Fruit fly (Drosophila melanogaster) whole organism, prepupa: ENCODE measurements around the gene Trf.

Experiments
- Blimp-1 ChIP-seq: fragments of 200-800 bp; sonication (Bioruptor generic); optimal IDR thresholded peaks from 3 replicates; lab custom pipeline; 2017; ENCODE audit warnings: missing biosample characterization, missing genetic modification characterization, mild to moderate bottlenecking, moderate library complexity, missing genetic modification reagents
- CG10631 ChIP-seq: fragments of 200-800 bp; sonication (Bioruptor generic); optimal IDR thresholded peaks from 2 replicates; lab custom pipeline; 2016; ENCODE audit warnings: missing biosample characterization, missing genetic modification characterization
- CG10669 ChIP-seq: fragments of 200-800 bp; sonication (Bioruptor generic); optimal IDR thresholded peaks from 3 replicates; lab custom pipeline; 2018; ENCODE audit warnings: missing biosample characterization, mild to moderate bottlenecking, missing genetic modification characterization, moderate library complexity
- CG11762 ChIP-seq: fragments of 200-800 bp; sonication (Bioruptor generic); optimal IDR thresholded peaks from 3 replicates; lab custom pipeline; 2016; ENCODE audit warnings: missing biosample characterization, missing genetic modification characterization; ENCODE audit not compliant: insufficient read depth
- CG11902 ChIP-seq: fragments of 200-800 bp; sonication (Bioruptor generic); optimal IDR thresholded peaks from 3 replicates; lab custom pipeline; 2016; ENCODE audit warnings: missing biosample characterization, missing genetic modification characterization
- CG15336 ChIP-seq: fragments of 200-800 bp; sonication (Bioruptor generic); IDR thresholded peaks from 2 replicates; pipeline ENCODE4 v1.3.6; 2022; ENCODE audit warnings: missing biosample characterization, missing genetic modification characterization
- CG16779 ChIP-seq: fragments of 200-800 bp; sonication (Bioruptor generic); optimal IDR thresholded peaks from 3 replicates; lab custom pipeline; 2017; ENCODE audit warnings: missing biosample characterization, mild to moderate bottlenecking, missing genetic modification characterization
- CG3032 ChIP-seq: fragments of 200-800 bp; optimal IDR thresholded peaks from 2 replicates; lab custom pipeline; 2019; ENCODE audit warnings: missing biosample characterization, mild to moderate bottlenecking, missing genetic modification characterization, moderate library complexity
- CG31627 ChIP-seq: fragments of 200-800 bp; sonication (Bioruptor generic); optimal IDR thresholded peaks from 3 replicates; lab custom pipeline; 2016; ENCODE audit warnings: missing biosample characterization, missing genetic modification characterization
- CG32006 ChIP-seq: fragments of 200-800 bp; sonication (Bioruptor generic); optimal IDR thresholded peaks from 3 replicates; lab custom pipeline; 2017; ENCODE audit warnings: missing biosample characterization, mild to moderate bottlenecking, missing genetic modification characterization
- CG4318 ChIP-seq: fragments of 200-800 bp; sonication (Bioruptor generic); optimal IDR thresholded peaks from 3 replicates; lab custom pipeline; 2017; ENCODE audit warnings: missing biosample characterization, mild to moderate bottlenecking, missing genetic modification characterization
- CG6276 ChIP-seq: fragments of 200-800 bp; sonication (Bioruptor generic); optimal IDR thresholded peaks from 2 replicates; lab custom pipeline; 2017; ENCODE audit warnings: missing biosample characterization, mild to moderate bottlenecking, missing genetic modification characterization
- CG6792 ChIP-seq: fragments of 200-800 bp; sonication (Bioruptor generic); optimal IDR thresholded peaks from 3 replicates; lab custom pipeline; 2016; ENCODE audit warnings: missing biosample characterization, missing genetic modification characterization
- CG6808 ChIP-seq: fragments of 200-800 bp; sonication (Bioruptor generic); optimal IDR thresholded peaks from 3 replicates; lab custom pipeline; 2017; ENCODE audit warnings: missing biosample characterization, missing genetic modification characterization, mild to moderate bottlenecking, moderate library complexity, missing genetic modification reagents
- CG6854 ChIP-seq: fragments of 200-800 bp; sonication (Bioruptor generic); optimal IDR thresholded peaks from 2 replicates; lab custom pipeline; 2017; ENCODE audit warnings: missing biosample characterization, mild to moderate bottlenecking, missing genetic modification characterization
- CG7368 ChIP-seq: fragments of 200-800 bp; sonication (Bioruptor generic); optimal IDR thresholded peaks from 3 replicates; lab custom pipeline; 2016; ENCODE audit warnings: missing biosample characterization, missing genetic modification characterization
- CG8119 ChIP-seq: fragments of 200-800 bp; sonication (Bioruptor generic); IDR thresholded peaks from 3 replicates; pipeline ENCODE4 v1.3.6; 2022; ENCODE audit warnings: missing biosample characterization, missing genetic modification characterization
- CG8319 ChIP-seq: fragments of 200-800 bp; sonication (Bioruptor generic); optimal IDR thresholded peaks from 3 replicates; lab custom pipeline; 2016; ENCODE audit warnings: missing biosample characterization, missing genetic modification characterization
- CG8632 ChIP-seq: fragments of 200-800 bp; sonication (Bioruptor generic); optimal IDR thresholded peaks from 3 replicates; lab custom pipeline; 2016; ENCODE audit warnings: missing biosample characterization, missing genetic modification characterization
- CG9139 ChIP-seq: fragments of 200-800 bp; sonication (Bioruptor generic); optimal IDR thresholded peaks from 3 replicates; lab custom pipeline; 2017; ENCODE audit warnings: missing biosample characterization, mild to moderate bottlenecking, missing genetic modification characterization
- Eip75B ChIP-seq: fragments of 200-800 bp; sonication (Bioruptor generic); optimal IDR thresholded peaks from 3 replicates; lab custom pipeline; 2016; ENCODE audit warnings: missing biosample characterization, missing genetic modification characterization
- Eip78C ChIP-seq: fragments of 200-800 bp; sonication (Bioruptor generic); peaks from one replicate; lab custom pipeline; 2016; ENCODE audit warnings: missing biosample characterization, missing genetic modification characterization
- Eip93F ChIP-seq: fragments of 200-800 bp; sonication (Bioruptor generic); optimal IDR thresholded peaks from 2 replicates; lab custom pipeline; 2016; ENCODE audit warnings: missing biosample characterization, mild to moderate bottlenecking, missing genetic modification characterization
- Ets96B ChIP-seq: fragments of 200-800 bp; optimal IDR thresholded peaks from 2 replicates; lab custom pipeline; 2019; ENCODE audit warnings: missing biosample characterization, mild to moderate bottlenecking, missing genetic modification characterization, moderate library complexity
- Gug ChIP-seq: fragments of 200-800 bp; sonication (Bioruptor generic); IDR thresholded peaks from 2 replicates; pipeline ENCODE4 v1.3.6; 2022; ENCODE audit warnings: missing biosample characterization, missing genetic modification characterization
- Hr39 ChIP-seq: fragments of 200-800 bp; sonication (Bioruptor generic); optimal IDR thresholded peaks from 2 replicates; lab custom pipeline; 2016; ENCODE audit warnings: missing biosample characterization, missing genetic modification characterization
- Hr4 ChIP-seq: fragments of 200-800 bp; sonication (Bioruptor generic); optimal IDR thresholded peaks from 3 replicates; lab custom pipeline; 2016; ENCODE audit warnings: missing biosample characterization, missing genetic modification characterization
- Lpt ChIP-seq: fragments of 200-800 bp; sonication (Bioruptor generic); optimal IDR thresholded peaks from 3 replicates; lab custom pipeline; 2016; ENCODE audit warnings: missing biosample characterization, missing genetic modification characterization
- Met ChIP-seq: fragments of 200-800 bp; sonication (Bioruptor generic); optimal IDR thresholded peaks from 3 replicates; lab custom pipeline; 2016; ENCODE audit warnings: missing biosample characterization, missing genetic modification characterization
- OdsH ChIP-seq: fragments of 200-800 bp; sonication (Bioruptor generic); optimal IDR thresholded peaks from 3 replicates; lab custom pipeline; 2016; ENCODE audit warnings: missing biosample characterization, missing genetic modification characterization
- Smox ChIP-seq: fragments of 200-800 bp; sonication (Bioruptor generic); optimal IDR thresholded peaks from 3 replicates; lab custom pipeline; 2016; ENCODE audit warnings: missing biosample characterization, missing genetic modification characterization
- Sox15 ChIP-seq: fragments of 200-800 bp; sonication (Bioruptor generic); optimal IDR thresholded peaks from 3 replicates; lab custom pipeline; 2016; ENCODE audit warnings: missing biosample characterization, missing genetic modification characterization
- acj6 ChIP-seq: fragments of 200-800 bp; sonication (Bioruptor generic); optimal IDR thresholded peaks from 3 replicates; lab custom pipeline; 2016; ENCODE audit warnings: missing biosample characterization, missing genetic modification characterization
- dac ChIP-seq: fragments of 200-800 bp; sonication (Bioruptor generic); optimal IDR thresholded peaks from 2 replicates; lab custom pipeline; 2017; ENCODE audit warnings: missing biosample characterization, mild to moderate bottlenecking, missing genetic modification characterization
- dsx ChIP-seq: fragments of 200-800 bp; optimal IDR thresholded peaks from 3 replicates; lab custom pipeline; 2019; ENCODE audit warnings: missing biosample characterization, mild to moderate bottlenecking, missing genetic modification characterization, moderate library complexity; ENCODE audit not compliant: poor library complexity, severe bottlenecking
- eg ChIP-seq: fragments of 200-800 bp; sonication (Bioruptor generic); IDR thresholded peaks from 3 replicates; pipeline ENCODE4 v1.3.6; 2022; ENCODE audit warnings: missing biosample characterization, missing genetic modification characterization
- fkh ChIP-seq: fragments of 200-800 bp; sonication (Bioruptor generic); optimal IDR thresholded peaks from 3 replicates; lab custom pipeline; 2017; ENCODE audit warnings: missing biosample characterization, mild to moderate bottlenecking, missing genetic modification characterization, moderate library complexity
- lz ChIP-seq: fragments of 200-800 bp; sonication (Bioruptor generic); optimal IDR thresholded peaks from 3 replicates; lab custom pipeline; 2016; ENCODE audit warnings: missing biosample characterization, missing genetic modification characterization
- net ChIP-seq: fragments of 200-800 bp; sonication (Bioruptor generic); optimal IDR thresholded peaks from 3 replicates; lab custom pipeline; 2016; ENCODE audit warnings: missing biosample characterization, missing genetic modification characterization
- pdm3 ChIP-seq: fragments of 200-800 bp; sonication (Bioruptor generic); optimal IDR thresholded peaks from 3 replicates; lab custom pipeline; 2016; ENCODE audit warnings: missing biosample characterization, missing genetic modification characterization
- salr ChIP-seq, 2 experiments: fragments of 200-800 bp; sonication (Bioruptor generic); optimal IDR thresholded peaks; 3 replicates each; lab custom pipeline; 2016 to 2018; ENCODE audit warnings: missing biosample characterization in 2 of 2, missing genetic modification characterization in 2 of 2, mild to moderate bottlenecking in 1 of 2
- spab ChIP-seq: fragments of 200-800 bp; sonication (Bioruptor generic); optimal IDR thresholded peaks from 2 replicates; lab custom pipeline; 2017; ENCODE audit warnings: missing biosample characterization, mild to moderate bottlenecking, missing genetic modification characterization, missing genetic modification reagents
- ss ChIP-seq, 2 experiments: fragments of 200-800 bp; sonication (Bioruptor generic); optimal IDR thresholded peaks; 2 replicates in 1 of 2; 3 replicates in 1 of 2; lab custom pipeline; 2017 to 2018; ENCODE audit warnings: mild to moderate bottlenecking in 2 of 2, missing biosample characterization in 2 of 2, missing genetic modification characterization in 2 of 2, moderate library complexity in 1 of 2
- svp ChIP-seq: fragments of 200-800 bp; sonication (Bioruptor generic); peaks from one replicate; lab custom pipeline; 2016; ENCODE audit warnings: missing biosample characterization, missing genetic modification characterization
- topi ChIP-seq: fragments of 200-800 bp; sonication (Bioruptor generic); optimal IDR thresholded peaks from 3 replicates; lab custom pipeline; 2016; ENCODE audit warnings: missing biosample characterization, missing genetic modification characterization
- vri ChIP-seq: fragments of 200-800 bp; sonication (Bioruptor generic); optimal IDR thresholded peaks from 3 replicates; lab custom pipeline; 2016; ENCODE audit warnings: missing biosample characterization, mild to moderate bottlenecking, missing genetic modification characterization

Gene Trf

dm6 chr2L:8034734-8035133 is 38.0 kb upstream of the Trf start (continued):
- TF ChIP-seq CG16779 (tag; lab: Kevin White, UChicago) (no peak), CG10669 (GFP tag; lab: Kevin White, UChicago) (no peak), Eip93F (GFP tag; lab: Kevin White, UChicago) (no peak), CG6276 (GFP tag; lab: Kevin White, UChicago) (no peak), Eip78C (peak; percentile 86), CG10631 (peak; percentile 51), CG6808 (GFP tag; lab: Kevin White, UChicago) (peak; percentile 22), acj6 (GFP tag; lab: Kevin White, UChicago) (peak; percentile 54), CG32006 (GFP tag; lab: Kevin White, UChicago) (peak; percentile 85), vri (GFP tag; lab: Kevin White, UChicago) (peak; percentile 22), fkh (no peak), CG15336 (GFP tag; lab: Robert Waterston, UW) (peak; percentile 91), CG6854 (GFP tag; lab: Kevin White, UChicago) (no peak), salr (GFP tag; optimal IDR thresholded peaks at IDR 0.05; lab: Kevin White, UChicago) (peak in 1 of 2 experiments; percentile 19), Gug (peak; percentile 65), net (GFP tag; lab: Kevin White, UChicago) (peak; percentile 65), spab (GFP tag; lab: Kevin White, UChicago) (no peak), CG6792 (GFP tag; lab: Kevin White, UChicago) (peak; percentile 44), lz (GFP tag; lab: Kevin White, UChicago) (peak; percentile 31), ss (GFP tag; optimal IDR thresholded peaks at IDR 0.05; lab: Kevin White, UChicago) (peak in 1 of 2 experiments; percentile 52), OdsH (GFP tag; lab: Kevin White, UChicago) (peak; percentile 69), Hr39 (GFP tag; lab: Kevin White, UChicago) (peak; percentile 39), CG9139 (GFP tag; lab: Kevin White, UChicago) (no peak), Hr4 (GFP tag; lab: Kevin White, UChicago) (peak; percentile 76), CG8632 (GFP tag; lab: Kevin White, UChicago) (no peak), CG3032 (tag; lab: Kevin White, UChicago) (peak; percentile 36), Sox15 (GFP tag; lab: Kevin White, UChicago) (peak; percentile 2), Lpt (peak; percentile 71), topi (GFP tag; lab: Kevin White, UChicago) (peak; percentile 32), CG31627 (GFP tag; lab: Kevin White, UChicago) (peak; percentile 39), Blimp-1 (GFP tag; lab: Kevin White, UChicago) (no peak), CG8119 (GFP tag; lab: Robert Waterston, UW) (peak; percentile 84; the same call in 2 of the 3 replicates), dac (GFP tag; lab: Kevin White, UChicago) (peak; percentile 11), CG8319 (GFP tag; lab: Kevin White, UChicago) (no peak), Smox (GFP tag; lab: Kevin White, UChicago) (peak; percentile 23)
- TF ChIP-seq, all 60 proteins: peak for 42

- TF ChIP-seq dac (GFP tag; lab: Kevin White, UChicago), result no peak
- no peak for TF ChIP-seq Hr4 (GFP tag; lab: Kevin White, UChicago)
- no peak for TF ChIP-seq CG11762 (GFP tag; lab: Kevin White, UChicago)
- TF ChIP-seq CG16779 (tag; lab: Kevin White, UChicago), result no peak
- no peak for TF ChIP-seq Ets96B
- no peak for TF ChIP-seq ss (GFP tag; optimal IDR thresholded peaks at IDR 0.05; lab: Kevin White, UChicago)
- no peak for TF ChIP-seq topi (GFP tag; lab: Kevin White, UChicago)
Observed at dm6 chr2L:8039688-8040087, 33.0 kb upstream of the Trf start, which contains the start of gene CG7367. Gene CG7367, minus strand, starts transcription at chr2L:8039788.

- TF ChIP-seq CG8119 (GFP tag; lab: Robert Waterston, UW) (no peak), OdsH (GFP tag; lab: Kevin White, UChicago) (no peak), CG15336 (GFP tag; lab: Robert Waterston, UW) (no peak), dsx (GFP tag; lab: Kevin White, UChicago) (no peak), Eip75B (GFP tag; lab: Kevin White, UChicago) (no peak), topi (GFP tag; lab: Kevin White, UChicago) (no peak), CG7368 (GFP tag; lab: Kevin White, UChicago) (no peak), Lpt (no peak), Smox (GFP tag; lab: Kevin White, UChicago) (no peak), svp (no peak), lz (GFP tag; lab: Kevin White, UChicago) (no peak), dac (GFP tag; lab: Kevin White, UChicago) (no peak), eg (GFP tag; lab: Robert Waterston, UW) (no peak), CG11762 (GFP tag; lab: Kevin White, UChicago) (no peak), Met (GFP tag; lab: Kevin White, UChicago) (no peak), acj6 (GFP tag; lab: Kevin White, UChicago) (no peak), CG4318 (GFP tag; lab: Kevin White, UChicago) (no peak), pdm3 (no peak), CG11902 (GFP tag; lab: Kevin White, UChicago) (no peak)
Observed at dm6 chr2L:8040872-8041271, 31.8 kb upstream of the Trf start, which contains the start of gene CCDC53. Gene CCDC53, plus strand, starts transcription at chr2L:8041106.
